Worm (Caenorhabditis elegans) whole organism, mixed stage, embryonic: Measurements from ENCODE around the gene grd-11.
A peak's percentile ranks its signal among the peaks of the same experiment; 100 is the strongest.

ENCODE experiments used
- bed-3 ChIP-seq: fragments of 200-800 bp; sonication (Bioruptor generic); optimal IDR thresholded peaks from 3 replicates; lab custom pipeline; 2018; ENCODE audit warnings: mild to moderate bottlenecking, missing genetic modification characterization, moderate library complexity, missing compliant biosample characterization
- blmp-1 ChIP-seq: fragments of 150-350 bp; optimal IDR thresholded peaks from 2 replicates; lab custom pipeline; 2014; ENCODE audit warnings: missing biosample characterization, missing genetic modification characterization
- ceh-39 ChIP-seq: fragments of 150-350 bp; optimal IDR thresholded peaks from 2 replicates; lab custom pipeline; 2014; ENCODE audit warnings: missing biosample characterization, missing genetic modification characterization
- ceh-43 ChIP-seq: fragments of 200-800 bp; sonication (Bioruptor generic); optimal IDR thresholded peaks from 2 replicates; lab custom pipeline; 2018; ENCODE audit warnings: mild to moderate bottlenecking, missing genetic modification characterization, moderate library complexity, missing compliant biosample characterization
- ceh-83 ChIP-seq: fragments of 200-800 bp; sonication (Bioruptor generic); optimal IDR thresholded peaks from 2 replicates; lab custom pipeline; 2018; ENCODE audit warnings: mild to moderate bottlenecking, missing genetic modification characterization, missing compliant biosample characterization
- ces-1 ChIP-seq: fragments of 150-350 bp; optimal IDR thresholded peaks from 2 replicates; lab custom pipeline; 2014; ENCODE audit warnings: missing biosample characterization, missing genetic modification reagents, missing genetic modification characterization
- cnd-1 ChIP-seq: fragments of 200-800 bp; sonication (Bioruptor generic); optimal IDR thresholded peaks from 2 replicates; lab custom pipeline; 2018; ENCODE audit warnings: mild to moderate bottlenecking, missing genetic modification characterization, missing compliant biosample characterization
- drap-1 ChIP-seq: fragments of 200-800 bp; sonication (Bioruptor generic); optimal IDR thresholded peaks from 3 replicates; lab custom pipeline; 2018; ENCODE audit warnings: mild to moderate bottlenecking, missing genetic modification characterization, missing compliant biosample characterization
- flh-1 ChIP-seq: fragments of 200-800 bp; sonication (Bioruptor generic); optimal IDR thresholded peaks from 2 replicates; lab custom pipeline; 2018; ENCODE audit warnings: mild to moderate bottlenecking, missing genetic modification characterization, moderate library complexity, missing compliant biosample characterization
- ham-2 ChIP-seq: fragments of 200-800 bp; sonication (Bioruptor generic); optimal IDR thresholded peaks from 2 replicates; lab custom pipeline; 2018; ENCODE audit warnings: mild to moderate bottlenecking, missing genetic modification characterization, missing compliant biosample characterization
- hlh-1 ChIP-seq: fragments of 150-350 bp; optimal IDR thresholded peaks from 2 replicates; lab custom pipeline; 2014; ENCODE audit warnings: missing biosample characterization, missing genetic modification reagents, missing genetic modification characterization
- lin-13 ChIP-seq: fragments of 150-350 bp; optimal IDR thresholded peaks from 2 replicates; lab custom pipeline; 2014; ENCODE audit warnings: missing biosample characterization, missing genetic modification characterization
- lin-32 ChIP-seq: fragments of 200-800 bp; sonication (Bioruptor generic); optimal IDR thresholded peaks from 2 replicates; lab custom pipeline; 2018; ENCODE audit warnings: mild to moderate bottlenecking, missing genetic modification characterization, missing compliant biosample characterization
- lsy-2 ChIP-seq: fragments of 150-350 bp; optimal IDR thresholded peaks from 2 replicates; lab custom pipeline; 2014; ENCODE audit warnings: missing biosample characterization, missing genetic modification characterization
- mab-5 ChIP-seq: fragments of 150-350 bp; optimal IDR thresholded peaks from 2 replicates; lab custom pipeline; 2014; ENCODE audit warnings: missing biosample characterization, missing genetic modification characterization
- mep-1 ChIP-seq: fragments of 150-350 bp; optimal IDR thresholded peaks from 2 replicates; lab custom pipeline; 2017; ENCODE audit warnings: missing biosample characterization, missing genetic modification reagents, missing genetic modification characterization, inconsistent platforms
- mls-2 ChIP-seq: sonication (generic microtip); optimal IDR thresholded peaks from 2 replicates; lab custom pipeline; 2016; ENCODE audit warnings: mild to moderate bottlenecking, missing genetic modification characterization, moderate library complexity, missing compliant biosample characterization
- nhr-12 ChIP-seq: fragments of 150-350 bp; optimal IDR thresholded peaks from 2 replicates; lab custom pipeline; 2014; ENCODE audit warnings: missing biosample characterization, missing genetic modification characterization
- nhr-2 ChIP-seq: fragments of 150-350 bp; optimal IDR thresholded peaks from 2 replicates; lab custom pipeline; 2014; ENCODE audit warnings: missing biosample characterization, missing genetic modification characterization
- nhr-237 ChIP-seq: fragments of 150-350 bp; optimal IDR thresholded peaks from 2 replicates; lab custom pipeline; 2014; ENCODE audit warnings: missing biosample characterization, missing genetic modification characterization
- nhr-28 ChIP-seq: fragments of 150-350 bp; optimal IDR thresholded peaks from 2 replicates; lab custom pipeline; 2014; ENCODE audit warnings: missing biosample characterization, missing genetic modification characterization
- nhr-76 ChIP-seq: sonication (generic microtip); optimal IDR thresholded peaks from 2 replicates; lab custom pipeline; 2017; ENCODE audit warnings: missing biosample characterization, missing genetic modification characterization
- pha-4 ChIP-seq: fragments of 150-350 bp; optimal IDR thresholded peaks from 2 replicates; lab custom pipeline; 2018; ENCODE audit warnings: missing biosample characterization, missing genetic modification reagents, missing genetic modification characterization
- sem-2 ChIP-seq: fragments of 200-800 bp; sonication (Bioruptor generic); optimal IDR thresholded peaks from 2 replicates; lab custom pipeline; 2018; ENCODE audit warnings: mild to moderate bottlenecking, missing genetic modification characterization, missing compliant biosample characterization
- snpc-4 ChIP-seq: fragments of 150-350 bp; optimal IDR thresholded peaks from 2 replicates; lab custom pipeline; 2014; ENCODE audit warnings: missing biosample characterization, missing genetic modification characterization
- tbx-8 ChIP-seq: fragments of 200-800 bp; sonication (Bioruptor generic); optimal IDR thresholded peaks from 2 replicates; lab custom pipeline; 2018; ENCODE audit warnings: mild to moderate bottlenecking, missing genetic modification characterization, moderate library complexity, missing compliant biosample characterization
- unc-62 ChIP-seq: fragments of 150-350 bp; optimal IDR thresholded peaks from 2 replicates; lab custom pipeline; 2014; ENCODE audit warnings: missing biosample characterization, missing genetic modification reagents, missing genetic modification characterization
- zip-8 ChIP-seq: fragments of 150-350 bp; optimal IDR thresholded peaks from 2 replicates; lab custom pipeline; 2014; ENCODE audit warnings: missing biosample characterization, missing genetic modification characterization
- ztf-11 ChIP-seq: fragments of 150-350 bp; optimal IDR thresholded peaks from 2 replicates; lab custom pipeline; 2014; ENCODE audit warnings: missing biosample characterization, missing genetic modification characterization

The grd-11 gene

ce11 chrV:20386942-20387341, 30.4 kb downstream of the grd-11 start, which contains the start of gene K02E2.7:
Gene K02E2.7 (minus strand): TSS chrV:20387042.
- TF ChIP-seq lin-32 (no peak), ceh-43 (GFP tag; lab: Kevin White, UChicago) (no peak)

- TF ChIP-seq ztf-11 (tag; lab: Kevin White, UChicago), result no peak
- TF ChIP-seq mab-5 (tag; lab: Kevin White, UChicago), result no peak
- no peak for TF ChIP-seq ceh-83 (GFP tag; lab: Kevin White, UChicago)
- TF ChIP-seq pha-4 (tag; lab: Kevin White, UChicago), result no peak
- TF ChIP-seq mep-1, result no peak
- no peak for TF ChIP-seq lin-13
- TF ChIP-seq lsy-2 (tag; lab: Kevin White, UChicago), result no peak
- TF ChIP-seq cnd-1 (tag; lab: Kevin White, UChicago), result no peak
- TF ChIP-seq sem-2 (GFP tag; lab: Kevin White, UChicago), result no peak
- no peak for TF ChIP-seq mls-2
- TF ChIP-seq hlh-1 (tag; lab: Kevin White, UChicago), result no peak
These were observed 30.8 kb downstream of the grd-11 start, which contains the start of gene F53H2.1 for ce11 chrV:20387415-20387814. Gene F53H2.1 (plus strand): TSS chrV:20387715.

- no peak for TF ChIP-seq ces-1 (GFP tag; lab: Kevin White, UChicago)
- no peak for TF ChIP-seq sem-2 (GFP tag; lab: Kevin White, UChicago)
- no peak for TF ChIP-seq hlh-1 (tag; lab: Kevin White, UChicago)
- TF ChIP-seq tbx-8 (GFP tag; lab: Kevin White, UChicago), result no peak
- TF ChIP-seq nhr-2, result no peak
These were observed 37.2 kb downstream of the grd-11 start, which contains the start of gene cnc-7 for ce11 chrV:20393773-20394172. Gene cnc-7 (plus strand): TSS chrV:20394073.

ce11 chrV:20399532-20400068, 43.0 kb downstream of the grd-11 start:
- TF ChIP-seq drap-1 (GFP tag; lab: Kevin White, UChicago) (peak; percentile 19), bed-3 (GFP tag; lab: Kevin White, UChicago) (no peak)
- TF ChIP-seq, all 35 proteins: peak for 1

- TF ChIP-seq ceh-39 (tag; lab: Kevin White, UChicago) (no peak), bed-3 (GFP tag; lab: Kevin White, UChicago) (no peak), unc-62 (GFP tag; lab: Kevin White, UChicago) (no peak), flh-1 (GFP tag; lab: Kevin White, UChicago) (no peak), ceh-83 (GFP tag; lab: Kevin White, UChicago) (no peak), mls-2 (no peak), pha-4 (tag; lab: Kevin White, UChicago) (no peak), sem-2 (GFP tag; lab: Kevin White, UChicago) (no peak), hlh-1 (tag; lab: Kevin White, UChicago) (no peak), zip-8 (no peak), lin-13 (no peak), nhr-2 (no peak), cnd-1 (tag; lab: Kevin White, UChicago) (no peak), ham-2 (no peak), blmp-1 (no peak), ztf-11 (tag; lab: Kevin White, UChicago) (no peak), nhr-12 (tag; lab: Kevin White, UChicago) (no peak), nhr-28 (tag; lab: Kevin White, UChicago) (no peak)
These were observed 46.3 kb downstream of the grd-11 start for ce11 chrV:20402842-20403241.

- no peak for TF ChIP-seq hlh-1 (tag; lab: Kevin White, UChicago)
- TF ChIP-seq snpc-4 (tag; lab: Kevin White, UChicago), result no peak
- no peak for TF ChIP-seq flh-1 (GFP tag; lab: Kevin White, UChicago)
- no peak for TF ChIP-seq ceh-83 (GFP tag; lab: Kevin White, UChicago)
- no peak for TF ChIP-seq nhr-12 (tag; lab: Kevin White, UChicago)
- no peak for TF ChIP-seq nhr-76 (tag; lab: Kevin White, UChicago)
- no peak for TF ChIP-seq mls-2
- no peak for TF ChIP-seq cnd-1 (tag; lab: Kevin White, UChicago)
- TF ChIP-seq lin-13, result no peak
- no peak for TF ChIP-seq ceh-39 (tag; lab: Kevin White, UChicago)
- TF ChIP-seq nhr-237 (tag; lab: Kevin White, UChicago), result no peak
- no peak for TF ChIP-seq ztf-11 (tag; lab: Kevin White, UChicago)
- no peak for TF ChIP-seq zip-8
- no peak for TF ChIP-seq nhr-28 (tag; lab: Kevin White, UChicago)
These were observed 50.2 kb downstream of the grd-11 start for ce11 chrV:20406817-20407216.
